Fruit fly (Drosophila melanogaster) whole organism, embryonic: ENCODE data around the gene CG11703.

ENCODE experiments used
- CG8290 ChIP-seq, 3 experiments: fragments of 200-800 bp; sonication (Bioruptor generic); optimal IDR thresholded peaks; 2 replicates each; lab custom pipeline; 2016 to 2019; ENCODE audit warnings: missing biosample characterization in 3 of 3, missing genetic modification characterization in 3 of 3, mild to moderate bottlenecking in 2 of 3, moderate library complexity in 1 of 3
- Ravus ChIP-seq: fragments of 200-800 bp; sonication (Bioruptor generic); IDR thresholded peaks from 2 replicates; pipeline ENCODE4 v1.3.6; 2022; ENCODE audit warnings: missing biosample characterization, missing genetic modification characterization
- dan ChIP-seq: fragments of 200-800 bp; sonication (Bioruptor generic); IDR thresholded peaks from 2 replicates; pipeline ENCODE4 v1.3.6; 2022; ENCODE audit warnings: missing biosample characterization, missing genetic modification characterization
- insv ChIP-seq, 2 experiments: fragments of 200-800 bp; sonication (Bioruptor generic); optimal IDR thresholded peaks; 3 replicates each; lab custom pipeline; 2016 to 2018; ENCODE audit warnings: missing biosample characterization in 2 of 2, missing genetic modification characterization in 2 of 2

dm6 chr3R:19250063-19250462 is 22.1 kb upstream of the CG11703 start:
- no peak for TF ChIP-seq dan (GFP tag; lab: Robert Waterston, UW)
- no peak for TF ChIP-seq Ravus (GFP tag; lab: Robert Waterston, UW)
- TF ChIP-seq insv (GFP tag; optimal IDR thresholded peaks at IDR 0.05; lab: Kevin White, UChicago): no peak
- TF ChIP-seq CG8290 (GFP tag; optimal IDR thresholded peaks at IDR 0.05; lab: Kevin White, UChicago): no peak
- no peak for TF ChIP-seq CG8290 (tag; optimal IDR thresholded peaks at IDR 0.05; lab: Kevin White, UChicago)
